Fruit fly (Drosophila melanogaster) whole organism, adult: ENCODE measurements around the gene PIP82.

Experiments used
- CG11617 ChIP-seq: fragments of 200-800 bp; sonication (Bioruptor generic); optimal IDR thresholded peaks from 2 replicates; lab custom pipeline; 2017; ENCODE audit warnings: mild to moderate bottlenecking, missing biosample characterization, missing genetic modification reagents, missing genetic modification characterization
- CG12768 ChIP-seq: fragments of 200-800 bp; sonication (Bioruptor generic); optimal IDR thresholded peaks from 2 replicates; lab custom pipeline; 2017; ENCODE audit warnings: missing biosample characterization, missing genetic modification characterization, mild to moderate bottlenecking, moderate library complexity, missing genetic modification reagents
- CG14711 ChIP-seq: fragments of 200-800 bp; sonication (Bioruptor generic); optimal IDR thresholded peaks from 2 replicates; lab custom pipeline; 2018; ENCODE audit warnings: missing biosample characterization, mild to moderate bottlenecking, missing genetic modification characterization, moderate library complexity
- CG1620 ChIP-seq: fragments of 200-800 bp; sonication (Bioruptor generic); optimal IDR thresholded peaks from 2 replicates; lab custom pipeline; 2016; ENCODE audit warnings: missing biosample characterization, missing genetic modification characterization
- CG33017 ChIP-seq: fragments of 200-800 bp; sonication (Bioruptor generic); optimal IDR thresholded peaks from 2 replicates; lab custom pipeline; 2018; ENCODE audit warnings: missing biosample characterization, mild to moderate bottlenecking, missing genetic modification characterization, moderate library complexity
- CG5204 ChIP-seq: fragments of 200-800 bp; sonication (Bioruptor generic); optimal IDR thresholded peaks from 2 replicates; lab custom pipeline; 2016; ENCODE audit warnings: missing biosample characterization, missing genetic modification characterization
- CG7045 ChIP-seq: fragments of 200-800 bp; sonication (Bioruptor generic); optimal IDR thresholded peaks from 2 replicates; lab custom pipeline; 2017; ENCODE audit warnings: missing biosample characterization, mild to moderate bottlenecking, missing genetic modification characterization
- CG7101 ChIP-seq: fragments of 200-800 bp; sonication (Bioruptor generic); optimal IDR thresholded peaks from 2 replicates; lab custom pipeline; 2018; ENCODE audit warnings: missing biosample characterization, mild to moderate bottlenecking, missing genetic modification characterization, moderate library complexity
- Clk ChIP-seq: fragments of 200-800 bp; sonication (Bioruptor generic); optimal IDR thresholded peaks from 2 replicates; lab custom pipeline; 2017; ENCODE audit warnings: missing biosample characterization, missing genetic modification characterization
- Crg-1 ChIP-seq: fragments of 200-800 bp; sonication (Bioruptor generic); optimal IDR thresholded peaks from 2 replicates; lab custom pipeline; 2016; ENCODE audit warnings: missing biosample characterization, missing genetic modification characterization
- Hr96 ChIP-seq: fragments of 200-800 bp; sonication (Bioruptor generic); optimal IDR thresholded peaks from 2 replicates; lab custom pipeline; 2016; ENCODE audit warnings: missing biosample characterization, missing genetic modification characterization
- Mnt ChIP-seq: fragments of 200-800 bp; sonication (Bioruptor generic); optimal IDR thresholded peaks from 2 replicates; lab custom pipeline; 2016; ENCODE audit warnings: missing biosample characterization, mild to moderate bottlenecking, missing genetic modification characterization
- bab1 ChIP-seq: fragments of 200-800 bp; sonication (Bioruptor generic); optimal IDR thresholded peaks from 3 replicates; lab custom pipeline; 2019; ENCODE audit warnings: missing biosample characterization, mild to moderate bottlenecking, missing genetic modification characterization, moderate library complexity
- cic ChIP-seq: fragments of 200-800 bp; sonication (Bioruptor generic); optimal IDR thresholded peaks from 2 replicates; lab custom pipeline; 2017; ENCODE audit warnings: missing biosample characterization, mild to moderate bottlenecking, missing genetic modification characterization, moderate library complexity
- cnc ChIP-seq, 2 experiments: fragments of >200 bp; optimal IDR thresholded peaks; 2 replicates each; lab custom pipeline; 2017
- kay ChIP-seq: fragments of 200-800 bp; sonication (Bioruptor generic); peaks from one replicate; lab custom pipeline; 2016; ENCODE audit warnings: missing biosample characterization, missing genetic modification characterization, borderline replicate concordance
- ovo ChIP-seq: fragments of 200-800 bp; sonication (Bioruptor generic); optimal IDR thresholded peaks from 2 replicates; lab custom pipeline; 2016; ENCODE audit warnings: missing biosample characterization, missing genetic modification characterization
- pad ChIP-seq: fragments of 200-800 bp; sonication (Bioruptor generic); optimal IDR thresholded peaks from 3 replicates; lab custom pipeline; 2017; ENCODE audit warnings: missing biosample characterization, missing genetic modification characterization, mild to moderate bottlenecking, moderate library complexity, missing genetic modification reagents
- tj ChIP-seq: fragments of 200-800 bp; sonication (Bioruptor generic); optimal IDR thresholded peaks from 3 replicates; lab custom pipeline; 2017; ENCODE audit warnings: missing biosample characterization, mild to moderate bottlenecking, missing genetic modification characterization, moderate library complexity
- toe ChIP-seq: fragments of 200-800 bp; sonication (Bioruptor generic); optimal IDR thresholded peaks from 2 replicates; lab custom pipeline; 2016; ENCODE audit warnings: missing biosample characterization, missing genetic modification characterization

PIP82 gene

DNA sequence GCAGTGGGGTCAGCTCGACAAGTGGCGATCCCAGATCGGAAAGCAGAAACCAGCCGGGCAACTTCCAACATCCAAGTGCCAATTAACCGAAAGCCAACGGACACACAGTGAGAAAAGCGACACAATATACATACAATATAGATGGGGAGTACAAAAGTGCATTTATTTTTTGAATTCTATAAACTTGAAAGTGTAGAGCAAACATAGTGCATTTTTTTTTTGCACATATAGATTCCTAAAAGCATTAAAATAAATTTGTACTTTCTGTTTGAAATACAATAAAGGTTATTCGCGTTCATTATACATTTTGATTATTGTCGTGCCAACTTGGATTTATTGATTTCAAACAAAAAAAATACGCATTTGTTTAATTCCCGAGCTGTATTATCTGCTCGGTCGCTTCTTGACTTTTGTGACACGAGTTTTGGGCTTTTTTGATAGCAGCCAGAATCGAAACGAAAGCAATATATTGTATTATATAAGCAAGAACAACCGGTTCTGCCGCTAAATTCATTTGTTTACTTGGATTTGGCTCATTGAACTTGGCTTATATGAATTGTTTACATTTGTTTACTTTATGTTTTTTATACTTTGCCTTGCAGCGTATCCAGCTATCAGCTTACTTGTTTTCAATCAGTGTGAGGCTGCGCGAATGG, 43.6 kb upstream of the PIP82 start, which contains the start of gene spirit:
TSS of gene spirit (minus strand) at position 655 of the 656 bp plus-strand sequence.
- no peak for TF ChIP-seq CG7101 (tag; lab: Kevin White, UChicago)
- TF ChIP-seq pad: no peak
- no peak for TF ChIP-seq Hr96 (GFP tag; lab: Kevin White, UChicago)
- TF ChIP-seq CG14711 (tag; lab: Kevin White, UChicago): no peak
- peak; percentile 47 for TF ChIP-seq kay (GFP tag; lab: Kevin White, UChicago)
- no peak for TF ChIP-seq Crg-1 (GFP tag; lab: Kevin White, UChicago)
- TF ChIP-seq CG11617 (GFP tag; lab: Kevin White, UChicago): no peak
- no peak for TF ChIP-seq CG12768 (GFP tag; lab: Kevin White, UChicago)

DNA sequence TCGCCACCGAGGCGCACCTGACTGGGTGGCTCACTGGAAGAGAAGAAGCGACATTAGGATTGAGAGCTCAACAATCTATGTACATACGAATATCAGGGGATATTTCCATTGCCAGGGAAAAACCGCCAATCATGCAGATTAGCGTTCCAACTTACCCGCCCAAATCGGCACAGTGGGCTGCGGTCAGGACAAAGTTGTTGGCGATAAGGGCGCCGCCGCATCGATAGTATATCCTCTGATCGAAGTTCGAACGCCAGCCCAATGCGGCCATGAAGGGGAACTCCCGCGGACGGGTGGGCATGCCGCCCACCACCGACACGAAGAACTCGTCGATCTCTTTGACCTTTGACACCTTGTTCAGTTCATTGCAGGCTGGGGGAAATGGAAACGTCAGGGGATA, 42.4 kb upstream of the PIP82 start:
- TF ChIP-seq cnc (optimal IDR thresholded peaks at IDR 0.05; lab: Kevin White, UChicago): no peak
- TF ChIP-seq toe (GFP tag; lab: Kevin White, UChicago): no peak
- no peak for TF ChIP-seq tj (GFP tag; lab: Kevin White, UChicago)
- TF ChIP-seq Clk (GFP tag; lab: Kevin White, UChicago): no peak
- TF ChIP-seq CG12768 (GFP tag; lab: Kevin White, UChicago): no peak

DNA sequence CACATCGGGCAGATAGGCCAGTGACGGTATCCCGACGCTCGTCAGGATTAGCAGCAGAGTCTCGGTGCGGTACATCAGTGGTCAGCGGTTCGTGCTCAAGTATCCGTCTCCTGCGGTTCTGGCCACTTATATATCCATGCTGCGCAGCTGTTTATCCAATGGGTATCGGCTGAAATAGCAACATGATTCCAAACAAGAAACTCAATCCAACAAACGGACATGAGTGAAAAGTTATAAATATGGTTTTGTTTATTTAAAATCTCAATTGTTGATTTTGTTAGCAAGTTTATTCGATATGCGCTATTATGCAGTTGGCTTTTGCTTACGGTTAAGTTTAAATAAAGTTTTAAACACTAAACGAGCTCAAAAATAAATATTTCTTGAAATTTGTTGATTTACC, 41.4 kb upstream of the PIP82 start, which contains the start of gene CG12111:
TSS of gene CG12111 (minus strand) at position 101 of the 400 bp plus-strand sequence.
- TF ChIP-seq CG1620 (GFP tag; lab: Kevin White, UChicago) (no peak), Crg-1 (GFP tag; lab: Kevin White, UChicago) (no peak), Hr96 (GFP tag; lab: Kevin White, UChicago) (no peak), kay (GFP tag; lab: Kevin White, UChicago) (no peak), pad (no peak), CG11617 (GFP tag; lab: Kevin White, UChicago) (no peak), cic (GFP tag; lab: Kevin White, UChicago) (no peak), CG33017 (tag; lab: Kevin White, UChicago) (no peak), CG7101 (tag; lab: Kevin White, UChicago) (no peak), Mnt (GFP tag; lab: Kevin White, UChicago) (no peak), cnc (optimal IDR thresholded peaks at IDR 0.05; lab: Kevin White, UChicago) (no peak), tj (GFP tag; lab: Kevin White, UChicago) (no peak), CG7045 (GFP tag; lab: Kevin White, UChicago) (no peak), Clk (GFP tag; lab: Kevin White, UChicago) (no peak), CG12768 (GFP tag; lab: Kevin White, UChicago) (no peak), ovo (GFP tag; lab: Kevin White, UChicago) (no peak), CG5204 (no peak), toe (GFP tag; lab: Kevin White, UChicago) (no peak), CG14711 (tag; lab: Kevin White, UChicago) (no peak)

DNA sequence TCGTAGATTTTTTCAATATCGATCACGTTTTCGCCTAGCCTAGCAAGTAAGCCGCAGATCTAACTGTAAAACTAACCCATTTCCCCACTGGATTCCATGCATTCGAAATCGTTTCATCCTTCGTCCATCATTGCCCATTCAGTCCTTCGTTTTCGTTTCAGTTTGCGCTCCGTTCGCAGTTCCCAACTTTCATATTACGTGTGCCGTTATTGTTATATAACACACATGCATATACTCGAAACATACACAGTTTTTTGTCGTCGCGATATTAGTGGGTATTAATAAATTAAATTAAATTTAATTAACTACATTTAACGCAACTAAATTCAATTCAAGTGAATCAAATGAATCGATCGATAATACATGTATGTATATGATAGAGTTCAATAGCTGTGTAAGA, 40.1 kb upstream of the PIP82 start:
- no peak for TF ChIP-seq Hr96 (GFP tag; lab: Kevin White, UChicago)
- no peak for TF ChIP-seq CG12768 (GFP tag; lab: Kevin White, UChicago)

DNA sequence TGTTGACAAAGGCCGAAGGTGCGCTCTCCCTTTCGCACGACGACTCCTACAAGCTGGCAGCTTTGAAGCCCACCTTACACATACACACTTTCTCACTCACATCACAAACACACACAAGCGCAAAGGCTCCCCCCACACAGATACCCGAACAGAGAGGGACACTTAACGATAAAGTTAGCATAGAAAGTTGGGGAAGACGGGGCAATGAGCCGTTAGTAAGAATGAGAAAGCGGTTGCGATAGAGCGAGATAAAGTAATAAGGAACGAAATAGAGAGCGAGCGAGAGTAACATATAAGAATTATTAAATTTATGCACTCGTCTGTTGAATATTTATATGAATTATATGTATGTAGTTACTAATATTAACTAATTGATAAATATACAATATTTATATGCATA, 39.5 kb upstream of the PIP82 start:
- TF ChIP-seq pad (peak; percentile 96), Hr96 (GFP tag; lab: Kevin White, UChicago) (no peak), ovo (GFP tag; lab: Kevin White, UChicago) (peak; percentile 34), CG1620 (GFP tag; lab: Kevin White, UChicago) (no peak), tj (GFP tag; lab: Kevin White, UChicago) (no peak)

DNA sequence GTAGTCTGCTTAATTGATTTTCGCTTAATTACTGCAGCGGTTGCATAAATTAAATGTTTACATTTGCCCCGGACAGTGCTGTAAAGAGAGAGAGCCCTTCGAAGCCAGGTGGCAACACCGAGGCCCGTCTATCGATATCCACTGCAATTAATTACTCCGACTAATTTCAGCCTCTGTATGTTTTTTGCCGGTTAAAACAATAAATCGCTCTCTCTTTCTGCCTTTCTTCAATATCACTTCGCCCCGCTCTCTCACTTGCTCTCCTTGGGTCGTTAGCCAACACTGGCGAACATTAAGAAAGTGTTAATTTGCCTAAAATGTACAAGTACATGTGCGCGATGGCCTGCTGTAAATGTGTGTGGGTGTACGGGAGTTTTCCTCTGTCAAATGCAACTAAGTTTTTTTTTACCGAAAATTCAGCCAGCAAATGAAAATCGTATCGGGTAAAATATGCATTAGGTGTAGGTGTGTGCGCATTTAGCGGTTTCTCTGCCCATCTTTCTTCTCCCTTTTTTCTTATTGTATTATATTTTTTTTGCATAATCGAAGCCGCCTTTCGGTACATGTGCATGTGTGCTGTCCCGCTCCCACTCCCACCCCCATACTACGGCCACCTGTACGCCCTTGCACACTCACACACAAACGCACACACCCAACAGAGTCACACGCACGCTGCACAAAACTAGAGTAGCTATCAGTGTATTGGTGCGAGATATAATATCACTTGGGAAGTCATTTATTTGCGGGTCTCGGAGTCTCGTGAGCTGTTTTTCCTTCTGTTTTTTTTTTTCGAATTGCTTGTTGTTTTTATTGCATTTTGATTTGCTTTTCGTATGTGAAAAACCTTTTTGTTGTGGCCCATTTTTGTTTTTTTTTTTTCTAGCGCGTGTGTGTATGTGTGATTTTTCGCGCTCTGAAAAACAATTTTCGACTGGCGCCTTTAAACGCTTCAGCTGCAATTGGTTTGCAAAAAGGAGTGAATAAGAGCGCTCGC, 32.2 kb upstream of the PIP82 start:
- TF ChIP-seq CG1620 (GFP tag; lab: Kevin White, UChicago) (peak; percentile 61), Crg-1 (GFP tag; lab: Kevin White, UChicago) (peak; percentile 87), CG11617 (GFP tag; lab: Kevin White, UChicago) (peak; percentile 0), toe (GFP tag; lab: Kevin White, UChicago) (no peak), Hr96 (GFP tag; lab: Kevin White, UChicago) (no peak), bab1 (GFP tag; lab: Kevin White, UChicago) (no peak), pad (peak; percentile 65), cnc (optimal IDR thresholded peaks at IDR 0.05; lab: Kevin White, UChicago) (no peak), CG33017 (tag; lab: Kevin White, UChicago) (peak; percentile 9), CG7045 (GFP tag; lab: Kevin White, UChicago) (no peak), CG7101 (tag; lab: Kevin White, UChicago) (peak; percentile 74), Clk (GFP tag; lab: Kevin White, UChicago) (no peak), kay (GFP tag; lab: Kevin White, UChicago) (no peak), ovo (GFP tag; lab: Kevin White, UChicago) (peak; percentile 21), CG14711 (tag; lab: Kevin White, UChicago) (peak; percentile 57), tj (GFP tag; lab: Kevin White, UChicago) (peak; percentile 94), CG5204 (no peak), CG12768 (GFP tag; lab: Kevin White, UChicago) (peak; percentile 59), cic (GFP tag; lab: Kevin White, UChicago) (peak; percentile 95), Mnt (GFP tag; lab: Kevin White, UChicago) (peak; percentile 99)
